Worm (Caenorhabditis elegans): ENCODE measurements around the gene nspc-17.
A peak's percentile ranks its signal among the peaks of the same experiment; 100 is the strongest.

nspc-17 gene

DNA sequence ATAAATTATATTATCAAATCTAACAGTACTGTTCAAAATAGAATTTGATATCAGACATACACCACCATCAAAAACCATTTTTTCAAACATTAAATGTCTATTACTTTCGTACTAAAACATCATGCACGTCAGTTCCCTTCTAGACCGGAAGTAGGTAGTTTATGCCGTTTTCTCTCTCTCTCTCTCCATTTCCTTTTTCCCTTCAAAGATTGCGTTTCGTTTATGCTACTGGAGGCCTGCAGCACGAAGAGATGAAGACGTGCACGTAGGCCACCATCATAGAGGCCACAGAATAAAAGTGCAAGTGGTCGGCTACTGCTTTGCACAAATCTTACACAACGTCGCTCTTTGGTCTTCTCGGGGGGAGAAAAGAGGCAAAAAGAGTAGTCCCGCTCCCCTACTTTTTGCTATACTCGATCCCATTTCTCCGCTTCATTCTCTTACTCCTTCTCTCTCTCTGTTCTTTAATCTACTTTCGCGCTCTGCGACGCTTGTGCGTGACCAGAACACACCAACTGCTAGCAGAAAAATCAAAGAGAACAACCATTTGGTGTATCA is 36.5 kb upstream of the nspc-17 start (continued):
- TF ChIP-seq ekl-4 (GFP tag; IDR thresholded peaks at IDR 0.05) (peak; percentile 14; the same call in 1 of the 2 replicates), fkh-3 (tag; optimal IDR thresholded peaks at IDR 0.05) (no peak), Y53G8AR.9 (GFP tag; conservative IDR thresholded peaks at IDR 0.05) (peak; percentile 63), ceh-79 (tag; optimal IDR thresholded peaks at IDR 0.05) (no peak), somi-1 (GFP tag; optimal IDR thresholded peaks at IDR 0.05) (peak; percentile 65), mcd-1 (GFP tag; IDR thresholded peaks at IDR 0.05) (peak; percentile 36; the same call in 1 of the 2 replicates), nhr-80 (tag; optimal IDR thresholded peaks at IDR 0.05) (peak; percentile 61), unc-130 (GFP tag; optimal IDR thresholded peaks at IDR 0.05) (no peak), snpc-4 (GFP tag; optimal IDR thresholded peaks at IDR 0.05) (no peak), snpc-4 (tag; optimal IDR thresholded peaks at IDR 0.05) (peak in 1 of 4 experiments; percentile 12), ceh-58 (GFP tag; IDR thresholded peaks at IDR 0.05) (no peak), F57A8.1 (GFP tag; optimal IDR thresholded peaks at IDR 0.05) (no peak), ztf-3 (GFP tag; optimal IDR thresholded peaks at IDR 0.05) (no peak), lin-26 (GFP tag; IDR thresholded peaks at IDR 0.05) (peak; percentile 14; the same call in 1 of the 2 replicates), K12H6.12 (tag; optimal IDR thresholded peaks at IDR 0.05) (peak; percentile 68), F57C9.4 (tag; optimal IDR thresholded peaks at IDR 0.05) (no peak), pha-4 (tag; optimal IDR thresholded peaks at IDR 0.05) (no peak), tlf-1 (GFP tag; optimal IDR thresholded peaks at IDR 0.05) (no peak), attf-5 (GFP tag; optimal IDR thresholded peaks at IDR 0.05) (no peak), ets-4 (GFP tag; optimal IDR thresholded peaks at IDR 0.05) (no peak), snpc-3.4 (tag; optimal IDR thresholded peaks at IDR 0.05) (no peak), C17E4.6 (GFP tag; IDR thresholded peaks at IDR 0.05) (no peak), hmg-1.2 (GFP tag; IDR thresholded peaks at IDR 0.05) (no peak; the same call in 1 of the 2 replicates), ama-1 (optimal IDR thresholded peaks at IDR 0.05) (no peak), ama-1 (GFP tag; optimal IDR thresholded peaks at IDR 0.05) (no peak), F10E7.11 (tag; optimal IDR thresholded peaks at IDR 0.05) (no peak), bed-1 (GFP tag; IDR thresholded peaks at IDR 0.05) (no peak), cebp-1 (GFP tag; IDR thresholded peaks at IDR 0.05) (no peak), cebp-1 (tag; optimal IDR thresholded peaks at IDR 0.05) (peak; percentile 65), lin-40 (tag; optimal IDR thresholded peaks at IDR 0.05) (peak; percentile 49), F22D6.2 (tag; optimal IDR thresholded peaks at IDR 0.05) (no peak), F49E8.2 (tag; optimal IDR thresholded peaks at IDR 0.05; ENCODE audit: insufficient read depth) (no peak), F55B11.4 (tag; optimal IDR thresholded peaks at IDR 0.05; ENCODE audit: borderline replicate concordance, insufficient read depth) (no peak), rcor-1 (GFP tag; IDR thresholded peaks at IDR 0.05) (peak; percentile 32; the same call in 1 of the 2 replicates), C06A6.2 (GFP tag; conservative IDR thresholded peaks at IDR 0.05) (peak; percentile 43; the same call in 1 of the 2 replicates), let-526 (GFP tag; IDR thresholded peaks at IDR 0.05) (no peak)

DNA sequence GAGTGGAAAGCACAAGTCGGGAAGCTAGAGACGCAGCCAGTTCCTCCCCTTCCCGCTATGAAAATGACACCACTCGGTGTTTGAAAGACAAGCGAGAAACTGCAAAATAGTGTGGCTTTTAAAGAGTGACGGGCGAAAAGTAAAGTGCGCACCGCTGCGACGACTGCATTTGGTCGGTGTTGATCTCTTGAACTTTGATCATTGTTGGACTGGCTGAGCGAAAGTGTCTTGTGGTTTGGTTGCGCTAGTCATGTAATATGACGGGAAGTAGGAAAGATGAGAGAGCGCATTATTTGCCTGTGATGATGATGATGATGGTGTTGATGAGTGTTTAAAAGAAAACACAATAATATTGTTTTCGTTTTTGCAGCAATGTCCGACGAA is 35.3 kb upstream of the nspc-17 start:
- TF ChIP-seq snpc-1.3 (tag; optimal IDR thresholded peaks at IDR 0.05; ENCODE audit: insufficient read depth) = no peak
- TF ChIP-seq lin-26 (GFP tag; IDR thresholded peaks at IDR 0.05) = peak; percentile 46; the same call in 1 of the 2 replicates
- TF ChIP-seq nfya-2 (GFP tag; IDR thresholded peaks at IDR 0.05) = no peak
- TF ChIP-seq B0019.2 (GFP tag; conservative IDR thresholded peaks at IDR 0.05) = no peak
- TF ChIP-seq nfya-1 (tag; optimal IDR thresholded peaks at IDR 0.05; ENCODE audit: borderline replicate concordance, insufficient read depth) = no peak
- TF ChIP-seq zfh-2 (GFP tag; conservative IDR thresholded peaks at IDR 0.05) = peak; percentile 79
- no peak for TF ChIP-seq hlh-12 (tag; optimal IDR thresholded peaks at IDR 0.05)
- TF ChIP-seq attf-3 (GFP tag; conservative IDR thresholded peaks at IDR 0.05) = no peak
- TF ChIP-seq ztf-26 (tag; optimal IDR thresholded peaks at IDR 0.05) = peak; percentile 69
- TF ChIP-seq nhr-90 (tag; optimal IDR thresholded peaks at IDR 0.05) = peak; percentile 73
- no peak for TF ChIP-seq T26A5.8 (tag; optimal IDR thresholded peaks at IDR 0.05)
- no peak for TF ChIP-seq snpc-4 (GFP tag; optimal IDR thresholded peaks at IDR 0.05)
- TF ChIP-seq snpc-4 (tag; optimal IDR thresholded peaks at IDR 0.05) = peak; percentile 49 to 61 (median 55)
- TF ChIP-seq F52B5.7 (tag; optimal IDR thresholded peaks at IDR 0.05) = no peak
- TF ChIP-seq unc-62 (GFP tag; optimal IDR thresholded peaks at IDR 0.05) = peak; percentile 70
- no peak for TF ChIP-seq ceh-40 (GFP tag; IDR thresholded peaks at IDR 0.05)
- no peak for TF ChIP-seq ztf-25 (GFP tag; IDR thresholded peaks at IDR 0.05)
- peak; percentile 68 for TF ChIP-seq K12H6.12 (tag; optimal IDR thresholded peaks at IDR 0.05)

Measured in whole organism, young adult.